Worm (Caenorhabditis elegans) whole organism, L4/young adult: ENCODE results near the gene fipr-10.

Experiments
- W03F9.2 ChIP-seq: fragments of 150-350 bp; optimal IDR thresholded peaks from 2 replicates; lab custom pipeline; 2014; ENCODE audit warnings: missing biosample characterization, missing genetic modification characterization
- dao-5 ChIP-seq: sonication (generic microtip); optimal IDR thresholded peaks from 2 replicates; lab custom pipeline; 2016; ENCODE audit warnings: missing genotype, missing genetic modification characterization, moderate library complexity, missing compliant biosample characterization

- no peak for TF ChIP-seq W03F9.2 (tag; lab: Kevin White, UChicago)
- no peak for TF ChIP-seq dao-5 (tag; lab: Kevin White, UChicago)
Observed at ce11 chrV:9950861-9951260, 36.9 kb downstream of the fipr-10 start, which contains the start of gene ttr-46.
